Worm (Caenorhabditis elegans) whole organism, L4/young adult: ENCODE measurements around the gene C29A12.1.

Source experiments
- W03F9.2 ChIP-seq: fragments of 150-350 bp; optimal IDR thresholded peaks from 2 replicates; lab custom pipeline; 2014; ENCODE audit warnings: missing biosample characterization, missing genetic modification characterization
- dao-5 ChIP-seq: sonication (generic microtip); optimal IDR thresholded peaks from 2 replicates; lab custom pipeline; 2016; ENCODE audit warnings: missing genotype, missing genetic modification characterization, moderate library complexity, missing compliant biosample characterization
- him-1 ChIP-seq: sonication (generic microtip); optimal IDR thresholded peaks from 2 replicates; lab custom pipeline; 2016; ENCODE audit warnings: missing genotype, missing genetic modification reagents, missing genetic modification characterization, missing compliant biosample characterization

DNA sequence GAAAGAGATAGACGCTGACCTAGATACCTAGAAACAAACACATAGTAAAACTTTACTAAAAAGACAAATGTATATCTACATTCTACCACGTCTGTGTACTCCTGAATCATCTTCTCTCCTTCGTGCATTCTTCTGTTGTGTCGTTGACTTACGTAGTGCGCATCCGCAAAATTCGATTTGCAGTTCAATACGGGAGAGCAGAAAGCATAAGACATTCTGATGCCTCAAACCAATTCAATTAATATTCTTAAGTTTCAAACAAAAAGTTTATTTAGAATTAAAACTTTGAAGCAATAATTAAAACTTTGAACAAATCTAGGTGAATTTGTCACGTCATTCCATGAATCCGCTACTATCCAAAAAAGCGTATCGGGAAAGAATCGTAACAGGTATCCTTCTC is 3.5 kb upstream of the C29A12.1 start:
- TF ChIP-seq him-1 (tag; lab: Kevin White, UChicago) (no peak), dao-5 (tag; lab: Kevin White, UChicago) (no peak), W03F9.2 (tag; lab: Kevin White, UChicago) (no peak)
